Fruit fly (Drosophila melanogaster): ENCODE results near the gene Dbct.

The Dbct gene

DNA sequence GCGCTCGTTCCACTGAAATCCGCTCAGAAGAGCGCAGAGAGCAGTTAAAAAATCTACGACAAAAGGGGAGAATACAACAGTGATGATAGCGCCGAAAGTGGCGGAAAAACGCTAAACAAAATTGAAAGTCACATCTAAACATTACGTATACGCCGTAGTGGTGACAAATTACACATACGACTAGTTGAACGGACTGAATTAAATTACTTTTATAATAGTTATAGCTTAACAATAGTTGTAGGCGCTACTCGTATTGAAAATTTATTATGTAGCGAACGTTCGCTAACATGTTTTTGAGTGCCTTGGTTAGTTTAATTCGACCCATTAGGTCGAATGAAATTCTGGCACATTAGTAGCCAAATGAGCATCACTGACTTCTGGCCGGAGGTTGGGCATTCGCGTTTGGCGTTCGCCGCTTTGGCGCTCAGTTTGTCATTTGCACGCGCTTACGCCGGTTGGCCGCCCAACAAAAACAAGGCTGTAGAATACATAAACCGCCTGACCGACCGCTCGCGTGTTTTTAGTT lies 42.2 kb upstream of the Dbct start, which contains the start of gene CG5541 (continued):
- no peak for TF ChIP-seq CG34224 (GFP tag; IDR thresholded peaks at IDR 0.05; ENCODE audit: partially characterized antibody)
- no peak for TF ChIP-seq Oaz (GFP tag; IDR thresholded peaks at IDR 0.05)
- TF ChIP-seq CG14710 (tag; optimal IDR thresholded peaks at IDR 0.05), result no peak
- TF ChIP-seq E2f2 (GFP tag; IDR thresholded peaks at IDR 0.05), result no peak

DNA sequence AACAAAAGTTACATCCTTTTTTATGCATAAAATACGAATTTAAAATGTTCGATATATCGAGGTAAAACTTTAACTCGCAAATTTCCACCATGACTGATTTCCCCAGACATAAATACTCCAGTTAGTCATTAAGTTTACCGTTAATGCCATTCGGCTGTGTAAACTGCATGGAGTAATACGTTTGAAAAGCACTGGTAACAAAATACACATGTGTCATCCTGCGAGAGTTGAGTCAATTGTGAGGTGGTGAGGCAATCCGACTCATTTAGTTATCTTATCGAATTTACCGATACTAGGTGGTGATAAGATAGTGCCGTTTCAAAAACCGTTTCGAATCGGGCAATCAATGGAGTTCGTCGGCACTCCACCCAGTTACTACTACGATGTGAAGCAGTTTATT lies 40.3 kb upstream of the Dbct start:
- TF ChIP-seq GATAe (GFP tag; conservative IDR thresholded peaks at IDR 0.05), result peak; percentile 28; the same call in 1 of the 2 replicates
- no peak for TF ChIP-seq CG8944 (GFP tag; optimal IDR thresholded peaks at IDR 0.05)
- TF ChIP-seq nom (GFP tag; optimal IDR thresholded peaks at IDR 0.05), result peak; percentile 19
- peak; percentile 50 for TF ChIP-seq CG6654 (GFP tag; optimal IDR thresholded peaks at IDR 0.05)
- no peak for TF ChIP-seq ttk (GFP tag; IDR thresholded peaks at IDR 0.05)
- TF ChIP-seq grn (GFP tag; optimal IDR thresholded peaks at IDR 0.05), result peak; percentile 42
- peak; percentile 69; the same call in 1 of the 3 replicates for TF ChIP-seq z (GFP tag; IDR thresholded peaks at IDR 0.05)
- peak; percentile 16 for TF ChIP-seq Med (GFP tag)

DNA sequence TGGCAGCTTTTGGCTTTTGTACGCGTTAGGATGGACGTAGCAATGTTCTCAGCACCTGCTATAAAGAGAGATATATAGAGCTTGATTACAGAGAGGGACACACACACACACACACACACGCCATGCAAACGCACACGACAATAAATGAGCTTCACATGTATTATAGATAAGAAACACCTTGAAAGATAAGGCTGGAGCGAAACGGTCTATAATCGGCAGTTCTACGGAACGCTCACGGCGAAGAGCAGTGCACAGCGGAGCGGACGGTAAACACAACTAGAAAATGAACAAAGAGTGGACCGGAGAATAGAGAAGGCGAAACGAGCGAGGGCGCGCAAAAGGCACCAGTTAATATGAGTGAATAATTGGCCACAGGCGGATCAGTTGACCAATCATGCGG lies 37.2 kb upstream of the Dbct start:
- TF ChIP-seq Dfd (GFP tag; optimal IDR thresholded peaks at IDR 0.05) (no peak), lbe (GFP tag; optimal IDR thresholded peaks at IDR 0.05) (no peak), ftz-f1 (GFP tag; optimal IDR thresholded peaks at IDR 0.05) (peak; percentile 88), CG5953 (GFP tag; IDR thresholded peaks at IDR 0.05) (no peak), Trl (optimal IDR thresholded peaks at IDR 0.05) (peak; percentile 10 to 72), Trl (GFP tag; optimal IDR thresholded peaks at IDR 0.05) (no peak), otp (GFP tag; IDR thresholded peaks at IDR 0.05) (no peak), cato (GFP tag; optimal IDR thresholded peaks at IDR 0.05; ENCODE audit: borderline replicate concordance) (no peak), inv (GFP tag; IDR thresholded peaks at IDR 0.05; ENCODE audit: partially characterized antibody) (no peak), chinmo (GFP tag; IDR thresholded peaks at IDR 0.05; ENCODE audit: partially characterized antibody) (peak; percentile 78; the same call in 1 of the 4 replicates), ab (GFP tag; optimal IDR thresholded peaks at IDR 0.05) (no peak), Xbp1 (GFP tag; optimal IDR thresholded peaks at IDR 0.05) (no peak), CG14710 (tag; optimal IDR thresholded peaks at IDR 0.05) (no peak), CG14965 (GFP tag; optimal IDR thresholded peaks at IDR 0.05; ENCODE audit: borderline replicate concordance) (no peak), vnd (GFP tag; IDR thresholded peaks at IDR 0.05; ENCODE audit: partially characterized antibody) (no peak), dm (GFP tag; optimal IDR thresholded peaks at IDR 0.05) (no peak), Kr (GFP tag; optimal IDR thresholded peaks at IDR 0.05) (no peak), Asciz (GFP tag; optimal IDR thresholded peaks at IDR 0.05) (no peak), CG8478 (optimal IDR thresholded peaks at IDR 0.05) (no peak), B-H1 (GFP tag; IDR thresholded peaks at IDR 0.05) (no peak), CG11093 (GFP tag; IDR thresholded peaks at IDR 0.05) (no peak), pfk (GFP tag; optimal IDR thresholded peaks at IDR 0.05) (peak; percentile 10), CG6813 (GFP tag; optimal IDR thresholded peaks at IDR 0.05) (no peak), Med (GFP tag) (peak; percentile 22), fd64A (GFP tag; optimal IDR thresholded peaks at IDR 0.05) (no peak), z (GFP tag; IDR thresholded peaks at IDR 0.05) (peak; percentile 55; the same call in 2 of the 3 replicates), grn (GFP tag; optimal IDR thresholded peaks at IDR 0.05) (peak; percentile 36), CG10565 (GFP tag; optimal IDR thresholded peaks at IDR 0.05) (no peak), gcm2 (GFP tag; optimal IDR thresholded peaks at IDR 0.05) (no peak), Scr (GFP tag; IDR thresholded peaks at IDR 0.05; ENCODE audit: partially characterized antibody) (no peak), btn (GFP tag; optimal IDR thresholded peaks at IDR 0.05) (no peak), CG14860 (GFP tag; IDR thresholded peaks at IDR 0.05; ENCODE audit: partially characterized antibody) (no peak), CG16863 (GFP tag; optimal IDR thresholded peaks at IDR 0.05) (no peak), Bgb (GFP tag; IDR thresholded peaks at IDR 0.05; ENCODE audit: partially characterized antibody) (no peak), CG10543 (GFP tag; optimal IDR thresholded peaks at IDR 0.05) (peak; percentile 52), mirr (GFP tag; optimal IDR thresholded peaks at IDR 0.05) (peak; percentile 39), toy (GFP tag; IDR thresholded peaks at IDR 0.05) (no peak), pros (GFP tag; optimal IDR thresholded peaks at IDR 0.05) (peak; percentile 77), Poxn (GFP tag; IDR thresholded peaks at IDR 0.05) (no peak), GATAe (GFP tag; conservative IDR thresholded peaks at IDR 0.05) (peak; percentile 86)

Data from whole organism, embryonic.